Worm (Caenorhabditis elegans) whole organism, L4 larva: ENCODE measurements around the gene F41B5.12.

Source experiments
- D1046.2 ChIP-seq: fragments of 200-800 bp; sonication (Bioruptor generic); IDR thresholded peaks from 2 replicates; pipeline ENCODE4 v1.3.6; 2022; ENCODE audit warnings: missing genetic modification characterization, missing compliant biosample characterization
- F10B5.3 ChIP-seq: sonication (generic microtip); optimal IDR thresholded peaks from 2 replicates; lab custom pipeline; 2016; ENCODE audit warnings: mild to moderate bottlenecking, missing genetic modification characterization, missing compliant biosample characterization
- F37D6.2 ChIP-seq: sonication (generic microtip); optimal IDR thresholded peaks from 2 replicates; lab custom pipeline; 2016; ENCODE audit warnings: mild to moderate bottlenecking, missing genetic modification characterization, missing compliant biosample characterization
- T26A8.4 ChIP-seq: fragments of 200-800 bp; sonication (Bioruptor generic); IDR thresholded peaks from 2 replicates; pipeline ENCODE4 v1.3.6; 2022; ENCODE audit warnings: missing genetic modification characterization, missing compliant biosample characterization
- Y105C5A.15 ChIP-seq: fragments of 200-800 bp; sonication (Bioruptor generic); IDR thresholded peaks from 2 replicates; pipeline ENCODE4 v1.3.6; 2022; ENCODE audit warnings: missing genetic modification characterization, missing compliant biosample characterization
- Y48G9A.11 ChIP-seq: fragments of 200-800 bp; sonication (Bioruptor generic); IDR thresholded peaks from 2 replicates; pipeline ENCODE4 v1.3.6; 2022; ENCODE audit warnings: missing genetic modification reagents, missing genetic modification characterization, missing compliant biosample characterization
- ceh-28 ChIP-seq: fragments of 150-350 bp; optimal IDR thresholded peaks from 2 replicates; lab custom pipeline; 2014; ENCODE audit warnings: missing biosample characterization, missing genetic modification reagents, missing genetic modification characterization
- ceh-32 ChIP-seq: sonication (generic microtip); optimal IDR thresholded peaks from 2 replicates; lab custom pipeline; 2016; ENCODE audit warnings: mild to moderate bottlenecking, missing genetic modification characterization, missing compliant biosample characterization; ENCODE audit not compliant: poor library complexity
- ceh-82 ChIP-seq: sonication (generic microtip); optimal IDR thresholded peaks from 2 replicates; lab custom pipeline; 2017; ENCODE audit warnings: missing biosample characterization, missing genetic modification characterization
- daf-12 ChIP-seq: fragments of 150-350 bp; optimal IDR thresholded peaks from 2 replicates; lab custom pipeline; 2014; ENCODE audit warnings: missing biosample characterization, missing genetic modification reagents, missing genetic modification characterization
- daf-16 ChIP-seq, 3 experiments: sonication (generic microtip); optimal IDR thresholded peaks; 2 replicates each; lab custom pipeline; 2016 to 2017; ENCODE audit warnings: missing genetic modification characterization in 3 of 3, missing genetic modification reagents in 3 of 3, mild to moderate bottlenecking in 2 of 3, missing compliant biosample characterization in 2 of 3, missing biosample characterization in 1 of 3, moderate library complexity in 1 of 3
- dmd-6 ChIP-seq: fragments of 200-800 bp; sonication (Bioruptor generic); IDR thresholded peaks from 2 replicates; pipeline ENCODE4 v1.3.6; 2022; ENCODE audit warnings: missing genetic modification reagents, missing genetic modification characterization, missing compliant biosample characterization
- duxl-1 ChIP-seq: sonication (generic microtip); optimal IDR thresholded peaks from 2 replicates; lab custom pipeline; 2016; ENCODE audit warnings: mild to moderate bottlenecking, missing genetic modification characterization, moderate library complexity, missing compliant biosample characterization; ENCODE audit not compliant: poor library complexity
- dve-1 ChIP-seq: sonication (generic microtip); optimal IDR thresholded peaks from 2 replicates; lab custom pipeline; 2017; ENCODE audit warnings: antibody characterized with exemption, mild to moderate bottlenecking, missing genetic modification characterization, missing compliant biosample characterization; ENCODE audit not compliant: insufficient read depth
- hlh-11 ChIP-seq: fragments of 200-800 bp; sonication (Bioruptor generic); optimal IDR thresholded peaks from 2 replicates; lab custom pipeline; 2018; ENCODE audit warnings: mild to moderate bottlenecking, missing genetic modification characterization, missing compliant biosample characterization
- jun-1 ChIP-seq: fragments of 150-350 bp; optimal IDR thresholded peaks from 2 replicates; lab custom pipeline; 2014; ENCODE audit warnings: missing biosample characterization, missing genetic modification reagents, missing genetic modification characterization
- lim-7 ChIP-seq: fragments of 200-800 bp; sonication (Bioruptor generic); IDR thresholded peaks from 2 replicates; pipeline ENCODE4 v1.3.6; 2022; ENCODE audit warnings: missing genetic modification characterization, missing compliant biosample characterization
- lir-3 ChIP-seq: sonication (generic microtip); optimal IDR thresholded peaks from 2 replicates; lab custom pipeline; 2016; ENCODE audit warnings: mild to moderate bottlenecking, missing genetic modification characterization, missing compliant biosample characterization
- lsy-2 ChIP-seq, 2 experiments: fragments of 150-350 bp in 1 of 2; sonication (generic microtip) in 1 of 2; optimal IDR thresholded peaks; 2 replicates each; lab custom pipeline; 2014 to 2017; ENCODE audit warnings: missing biosample characterization in 2 of 2, missing genetic modification characterization in 2 of 2
- mep-1 ChIP-seq: fragments of 150-350 bp; sonication (generic microtip); optimal IDR thresholded peaks from 3 replicates; lab custom pipeline; 2014; ENCODE audit warnings: missing biosample characterization, missing genetic modification characterization
- mes-2 ChIP-seq: sonication (generic microtip); optimal IDR thresholded peaks from 2 replicates; lab custom pipeline; 2016; ENCODE audit warnings: missing genotype, mild to moderate bottlenecking, missing genetic modification characterization, missing compliant biosample characterization; ENCODE audit not compliant: poor library complexity, severe bottlenecking
- mxl-3 ChIP-seq: fragments of 200-800 bp; sonication (Bioruptor generic); optimal IDR thresholded peaks from 2 replicates; lab custom pipeline; 2018; ENCODE audit warnings: mild to moderate bottlenecking, missing genetic modification characterization, missing compliant biosample characterization
- nhr-10 ChIP-seq: fragments of 150-350 bp; optimal IDR thresholded peaks from 2 replicates; lab custom pipeline; 2014; ENCODE audit warnings: missing biosample characterization, missing genetic modification characterization
- nhr-102 ChIP-seq: sonication (generic microtip); optimal IDR thresholded peaks from 2 replicates; lab custom pipeline; 2016; ENCODE audit warnings: mild to moderate bottlenecking, missing genetic modification characterization, moderate library complexity, missing compliant biosample characterization
- nhr-11 ChIP-seq: fragments of 150-350 bp; optimal IDR thresholded peaks from 2 replicates; lab custom pipeline; 2014; ENCODE audit warnings: missing biosample characterization, missing genetic modification characterization
- nhr-111 ChIP-seq: fragments of 200-800 bp; sonication (Bioruptor generic); optimal IDR thresholded peaks from 2 replicates; lab custom pipeline; 2018; ENCODE audit warnings: mild to moderate bottlenecking, missing genetic modification characterization, missing compliant biosample characterization
- nhr-237 ChIP-seq: sonication (generic microtip); optimal IDR thresholded peaks from 2 replicates; lab custom pipeline; 2017; ENCODE audit warnings: missing biosample characterization, missing genetic modification characterization
- nhr-28 ChIP-seq: fragments of 150-350 bp; optimal IDR thresholded peaks from 2 replicates; lab custom pipeline; 2014; ENCODE audit warnings: missing biosample characterization, missing genetic modification characterization
- nhr-42 ChIP-seq: fragments of 200-800 bp; sonication (Bioruptor generic); IDR thresholded peaks from 2 replicates; pipeline ENCODE4 v1.3.6; 2022; ENCODE audit warnings: missing genetic modification characterization, missing compliant biosample characterization
- nhr-48 ChIP-seq: sonication (generic microtip); optimal IDR thresholded peaks from 2 replicates; lab custom pipeline; 2016; ENCODE audit warnings: mild to moderate bottlenecking, missing genetic modification characterization, missing compliant biosample characterization
- nhr-6 ChIP-seq: fragments of 150-350 bp; optimal IDR thresholded peaks from 2 replicates; lab custom pipeline; 2014; ENCODE audit warnings: missing biosample characterization, missing genetic modification characterization
- nhr-77 ChIP-seq: fragments of 150-350 bp; optimal IDR thresholded peaks from 2 replicates; lab custom pipeline; 2014; ENCODE audit warnings: missing biosample characterization, missing genetic modification characterization
- pha-4 ChIP-seq, 2 experiments: fragments of 150-350 bp in 1 of 2; fragments of 200-800 bp in 1 of 2; sonication (Bioruptor generic) in 1 of 2; IDR thresholded peaks in 1 of 2; optimal IDR thresholded peaks in 1 of 2; 2 replicates each; pipeline versions ENCODE4 v1.3.6 to Lab custom; 2014 to 2022; ENCODE audit warnings: missing genetic modification characterization in 2 of 2, missing genetic modification reagents in 2 of 2, missing biosample characterization in 1 of 2, missing compliant biosample characterization in 1 of 2
- php-3 ChIP-seq: fragments of 200-800 bp; sonication (Bioruptor generic); IDR thresholded peaks from 2 replicates; pipeline ENCODE4 v1.3.6; 2022; ENCODE audit warnings: missing genetic modification reagents, missing genetic modification characterization, missing compliant biosample characterization
- saeg-2 ChIP-seq: fragments of 200-800 bp; sonication (Bioruptor generic); IDR thresholded peaks from 2 replicates; pipeline ENCODE4 v1.3.6; 2022; ENCODE audit warnings: missing genetic modification reagents, missing genetic modification characterization, missing compliant biosample characterization
- sdz-12 ChIP-seq: fragments of 200-800 bp; sonication (Bioruptor generic); optimal IDR thresholded peaks from 2 replicates; lab custom pipeline; 2018; ENCODE audit warnings: mild to moderate bottlenecking, missing genetic modification characterization, missing compliant biosample characterization
- skn-1 ChIP-seq: fragments of 150-350 bp; optimal IDR thresholded peaks from 2 replicates; lab custom pipeline; 2014; ENCODE audit warnings: missing biosample characterization, missing genetic modification characterization
- snpc-1.2 ChIP-seq: fragments of 200-800 bp; sonication (Bioruptor generic); IDR thresholded peaks from 2 replicates; pipeline ENCODE4 v1.3.6; 2022; ENCODE audit warnings: missing genetic modification reagents, missing genetic modification characterization, missing compliant biosample characterization
- spr-1 ChIP-seq: sonication (generic microtip); optimal IDR thresholded peaks from 2 replicates; lab custom pipeline; 2016; ENCODE audit warnings: mild to moderate bottlenecking, missing genetic modification characterization, missing compliant biosample characterization
- tag-97 ChIP-seq: fragments of 200-800 bp; sonication (Bioruptor generic); IDR thresholded peaks from 2 replicates; pipeline ENCODE4 v1.3.6; 2022; ENCODE audit warnings: missing genetic modification characterization, missing compliant biosample characterization
- unc-130 ChIP-seq: sonication (generic microtip); optimal IDR thresholded peaks from 2 replicates; lab custom pipeline; 2016; ENCODE audit warnings: missing genetic modification reagents, missing genetic modification characterization, missing compliant biosample characterization
- unc-39 ChIP-seq: sonication (generic microtip); optimal IDR thresholded peaks from 2 replicates; lab custom pipeline; 2017; ENCODE audit warnings: missing biosample characterization, missing genetic modification characterization
- zag-1 ChIP-seq: fragments of 150-350 bp; optimal IDR thresholded peaks from 2 replicates; lab custom pipeline; 2014; ENCODE audit warnings: missing biosample characterization, missing genetic modification characterization
- zfp-2 ChIP-seq: sonication (generic microtip); optimal IDR thresholded peaks from 2 replicates; lab custom pipeline; 2016; ENCODE audit warnings: mild to moderate bottlenecking, missing genetic modification characterization, missing compliant biosample characterization
- zip-2 ChIP-seq: fragments of 150-350 bp; optimal IDR thresholded peaks from 2 replicates; lab custom pipeline; 2014; ENCODE audit warnings: missing biosample characterization, missing genetic modification characterization
- ztf-11 ChIP-seq: fragments of 150-350 bp; optimal IDR thresholded peaks from 2 replicates; lab custom pipeline; 2014; ENCODE audit warnings: missing biosample characterization, missing genetic modification characterization

Gene F41B5.12

DNA sequence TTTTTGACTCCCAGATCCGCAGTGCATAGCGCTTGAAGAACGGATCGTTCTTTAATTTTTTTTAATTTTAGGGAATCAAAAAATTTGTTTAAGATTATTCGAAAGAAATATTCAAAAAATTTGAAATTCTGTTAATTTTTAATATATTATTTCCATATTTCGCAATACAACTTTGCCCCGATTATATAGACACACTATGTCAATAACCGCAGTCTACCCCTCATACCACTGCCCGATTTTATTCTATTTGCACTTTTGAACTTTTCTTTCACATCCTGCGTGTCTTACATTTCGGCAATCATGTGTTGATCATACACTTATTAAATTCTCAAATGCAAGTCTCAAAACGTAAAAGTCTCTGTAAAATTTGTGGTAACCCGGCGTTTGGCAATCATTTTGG lies 42.0 kb upstream of the F41B5.12 start, which contains the start of gene nhr-56 (continued):
- no peak for TF ChIP-seq lim-7 (GFP tag; lab: Robert Waterston, UW)
- no peak for TF ChIP-seq snpc-1.2 (GFP tag; lab: Robert Waterston, UW)
- no peak for TF ChIP-seq ceh-82 (tag; lab: Kevin White, UChicago)
- TF ChIP-seq mep-1: peak; percentile 54
- TF ChIP-seq ceh-28 (tag; lab: Kevin White, UChicago): no peak
- no peak for TF ChIP-seq unc-39 (tag; lab: Kevin White, UChicago)
- TF ChIP-seq skn-1 (tag; lab: Kevin White, UChicago): no peak
- TF ChIP-seq Y48G9A.11 (GFP tag; lab: Robert Waterston, UW): no peak
- TF ChIP-seq hlh-11 (tag; lab: Kevin White, UChicago): peak; percentile 81
- peak; percentile 20 for TF ChIP-seq nhr-6 (tag; lab: Kevin White, UChicago)
- peak; percentile 21 for TF ChIP-seq nhr-102 (tag; lab: Kevin White, UChicago)
- TF ChIP-seq nhr-48 (tag; lab: Kevin White, UChicago): no peak
- peak; percentile 71 for TF ChIP-seq nhr-77
- TF ChIP-seq nhr-237: no peak
- no peak for TF ChIP-seq saeg-2 (GFP tag; lab: Robert Waterston, UW)
- peak; percentile 81 for TF ChIP-seq nhr-28 (tag; lab: Kevin White, UChicago)
- peak; percentile 60 for TF ChIP-seq mes-2 (tag; lab: Kevin White, UChicago)
- TF ChIP-seq sdz-12 (GFP tag; lab: Kevin White, UChicago): no peak
- peak in 1 of 2 experiments; percentile 58 for TF ChIP-seq lsy-2 (tag; optimal IDR thresholded peaks at IDR 0.05; lab: Kevin White, UChicago)
- TF ChIP-seq zag-1 (tag; lab: Kevin White, UChicago): no peak
- TF ChIP-seq dmd-6: peak; percentile 74
- peak; percentile 49 for TF ChIP-seq mxl-3 (GFP tag; lab: Kevin White, UChicago)
- TF ChIP-seq lir-3 (tag; lab: Kevin White, UChicago): no peak
- no peak for TF ChIP-seq nhr-111
- no peak for TF ChIP-seq D1046.2 (GFP tag; lab: Robert Waterston, UW)
- TF ChIP-seq zip-2: no peak
- peak; percentile 38 for TF ChIP-seq duxl-1
- no peak for TF ChIP-seq T26A8.4 (GFP tag; lab: Robert Waterston, UW)

DNA sequence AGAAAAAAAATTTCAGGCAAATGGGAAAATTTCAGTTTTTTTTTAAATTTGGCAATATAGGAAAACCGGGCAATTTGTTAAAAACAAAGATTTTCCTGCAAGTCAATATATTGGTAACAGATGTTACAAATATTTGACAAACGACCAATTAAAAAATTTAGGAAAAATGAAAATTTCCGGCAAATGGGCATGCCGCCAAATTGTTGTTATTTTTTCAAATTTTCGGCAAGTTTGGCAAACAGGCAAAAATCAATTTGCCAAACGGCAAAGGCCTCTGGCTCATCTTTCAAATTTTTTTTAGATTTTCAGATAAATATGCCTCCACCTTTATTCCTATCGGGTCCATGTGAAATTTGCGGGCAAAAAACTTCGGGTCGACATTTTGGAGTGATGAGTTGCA lies 39.0 kb upstream of the F41B5.12 start, which contains the start of gene nhr-128:
nhr-128 (plus strand) TSS at position 301 of the 400 bp plus-strand sequence.
- TF ChIP-seq php-3 (GFP tag; lab: Robert Waterston, UW): no peak
- TF ChIP-seq lsy-2 (tag; optimal IDR thresholded peaks at IDR 0.05; lab: Kevin White, UChicago): no peak
- TF ChIP-seq daf-12 (tag; lab: Kevin White, UChicago): no peak
- TF ChIP-seq duxl-1: no peak
- TF ChIP-seq ztf-11 (tag; lab: Kevin White, UChicago): no peak
- no peak for TF ChIP-seq Y48G9A.11 (GFP tag; lab: Robert Waterston, UW)
- TF ChIP-seq F10B5.3 (tag; lab: Kevin White, UChicago): no peak
- no peak for TF ChIP-seq tag-97 (GFP tag; lab: Robert Waterston, UW)
- no peak for TF ChIP-seq nhr-42 (GFP tag; lab: Robert Waterston, UW)
- TF ChIP-seq pha-4 (GFP tag; IDR thresholded peaks at IDR 0.05; lab: Robert Waterston, UW): no peak
- TF ChIP-seq pha-4 (tag; optimal IDR thresholded peaks at IDR 0.05; lab: Kevin White, UChicago): no peak
- no peak for TF ChIP-seq daf-16 (GFP tag; optimal IDR thresholded peaks at IDR 0.05; lab: Kevin White, UChicago)
- TF ChIP-seq daf-16 (tag; optimal IDR thresholded peaks at IDR 0.05; lab: Kevin White, UChicago): no peak
- TF ChIP-seq zfp-2 (tag; lab: Kevin White, UChicago): no peak

DNA sequence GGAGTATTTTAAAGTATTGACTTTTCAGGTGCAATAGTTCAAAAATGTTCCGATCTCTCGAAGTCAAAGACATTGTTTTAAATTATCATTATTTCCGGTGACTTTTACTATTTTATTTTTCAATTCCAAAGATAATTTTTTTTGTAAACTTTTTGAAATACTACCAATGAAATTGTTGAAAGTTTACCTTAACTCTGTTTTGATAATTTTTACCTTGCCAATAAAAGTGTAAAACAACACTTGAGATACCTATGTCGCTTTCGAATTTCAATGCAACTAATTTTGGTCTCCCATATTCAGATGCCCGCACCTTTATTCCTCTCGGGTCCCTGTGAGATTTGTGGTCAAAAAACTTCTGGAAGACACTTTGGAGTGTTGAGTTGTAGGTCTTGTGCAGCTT lies 35.6 kb upstream of the F41B5.12 start, which contains the start of gene nhr-103:
nhr-103 (plus strand) TSS at position 301 of the 400 bp plus-strand sequence.
- TF ChIP-seq hlh-11 (tag; lab: Kevin White, UChicago): no peak
- TF ChIP-seq nhr-48 (tag; lab: Kevin White, UChicago): no peak
- no peak for TF ChIP-seq nhr-28 (tag; lab: Kevin White, UChicago)
- no peak for TF ChIP-seq unc-130
- no peak for TF ChIP-seq ceh-32 (tag; lab: Kevin White, UChicago)
- no peak for TF ChIP-seq duxl-1
- TF ChIP-seq nhr-102 (tag; lab: Kevin White, UChicago): no peak
- TF ChIP-seq mep-1: no peak
- no peak for TF ChIP-seq nhr-11 (tag; lab: Kevin White, UChicago)
- TF ChIP-seq nhr-77: no peak
- no peak for TF ChIP-seq nhr-111
- TF ChIP-seq dve-1: no peak
- no peak for TF ChIP-seq skn-1 (tag; lab: Kevin White, UChicago)
- TF ChIP-seq F37D6.2 (tag; lab: Kevin White, UChicago): no peak
- no peak for TF ChIP-seq Y105C5A.15 (GFP tag; lab: Robert Waterston, UW)
- no peak for TF ChIP-seq nhr-10
- no peak for TF ChIP-seq spr-1 (tag; lab: Kevin White, UChicago)
- no peak for TF ChIP-seq nhr-6 (tag; lab: Kevin White, UChicago)
- no peak for TF ChIP-seq unc-39 (tag; lab: Kevin White, UChicago)
- TF ChIP-seq jun-1 (tag; lab: Kevin White, UChicago): no peak
